Fruit fly (Drosophila melanogaster) whole organism, embryonic: ENCODE measurements around the gene Sec61alpha.

Source experiments
- Atf3 ChIP-seq: fragments of 200-800 bp; sonication (Bioruptor generic); optimal IDR thresholded peaks from 3 replicates; lab custom pipeline; 2016; ENCODE audit warnings: missing biosample characterization, missing genetic modification characterization
- CG10366 ChIP-seq: fragments of 200-800 bp; sonication (Bioruptor generic); IDR thresholded peaks from 2 replicates; pipeline ENCODE4 v1.3.6; 2022; ENCODE audit warnings: missing biosample characterization, missing genetic modification characterization
- CG12104 ChIP-seq: fragments of 200-800 bp; sonication (Bioruptor generic); optimal IDR thresholded peaks from 3 replicates; lab custom pipeline; 2016; ENCODE audit warnings: missing biosample characterization, missing genetic modification characterization
- CG12659 ChIP-seq: fragments of 200-800 bp; sonication (Bioruptor generic); optimal IDR thresholded peaks from 3 replicates; lab custom pipeline; 2017; ENCODE audit warnings: mild to moderate bottlenecking, missing biosample characterization, missing genetic modification reagents, missing genetic modification characterization
- CG17829 ChIP-seq: fragments of 200-800 bp; optimal IDR thresholded peaks from 2 replicates; lab custom pipeline; 2019; ENCODE audit warnings: missing biosample characterization, mild to moderate bottlenecking, missing genetic modification characterization, moderate library complexity
- CG18476 ChIP-seq: fragments of 200-800 bp; sonication (Bioruptor generic); optimal IDR thresholded peaks from 2 replicates; lab custom pipeline; 2016; ENCODE audit warnings: missing biosample characterization, mild to moderate bottlenecking, missing genetic modification characterization
- CG18764 ChIP-seq: fragments of 200-800 bp; sonication (Bioruptor generic); optimal IDR thresholded peaks from 3 replicates; lab custom pipeline; 2016; ENCODE audit warnings: missing biosample characterization, missing genetic modification characterization
- CG31224 ChIP-seq: fragments of 200-800 bp; sonication (Bioruptor generic); IDR thresholded peaks from 2 replicates; pipeline ENCODE4 v1.3.6; 2022; ENCODE audit warnings: missing biosample characterization, missing genetic modification characterization
- CG31441 ChIP-seq: fragments of 200-800 bp; sonication (Bioruptor generic); IDR thresholded peaks from 2 replicates; pipeline ENCODE4 v1.3.6; 2022; ENCODE audit warnings: missing biosample characterization, missing genetic modification characterization
- CG34422 ChIP-seq: fragments of 200-800 bp; sonication (Bioruptor generic); IDR thresholded peaks from 3 replicates; pipeline ENCODE4 v1.3.6; 2022; ENCODE audit warnings: missing biosample characterization, missing genetic modification characterization
- CG3726 ChIP-seq: fragments of 200-800 bp; sonication (Bioruptor generic); IDR thresholded peaks from 3 replicates; pipeline ENCODE4, ENCODE4 v1.3.6; 2022; ENCODE audit warnings: missing biosample characterization, missing genetic modification characterization
- CG42726 ChIP-seq: fragments of 200-800 bp; sonication (Bioruptor generic); IDR thresholded peaks from 2 replicates; pipeline ENCODE4 v1.3.6; 2022; ENCODE audit warnings: missing biosample characterization, missing genetic modification characterization; ENCODE audit not compliant: partially characterized antibody
- CG4707 ChIP-seq: fragments of 200-800 bp; sonication (Bioruptor generic); optimal IDR thresholded peaks from 2 replicates; lab custom pipeline; 2018; ENCODE audit warnings: missing biosample characterization, mild to moderate bottlenecking, missing genetic modification characterization, moderate library complexity
- CG4854 ChIP-seq: fragments of 200-800 bp; sonication (Bioruptor generic); optimal IDR thresholded peaks from 2 replicates; lab custom pipeline; 2016; ENCODE audit warnings: missing biosample characterization, missing genetic modification characterization, inconsistent platforms
- CG8478 ChIP-seq: fragments of >200 bp; optimal IDR thresholded peaks from 2 replicates; lab custom pipeline; 2018
- CG8944 ChIP-seq: fragments of 200-800 bp; sonication (Bioruptor generic); optimal IDR thresholded peaks from 3 replicates; lab custom pipeline; 2016; ENCODE audit warnings: missing biosample characterization, missing genetic modification characterization
- CG9609 ChIP-seq: fragments of 200-800 bp; sonication (Bioruptor generic); optimal IDR thresholded peaks from 3 replicates; lab custom pipeline; 2016; ENCODE audit warnings: missing biosample characterization, missing genetic modification characterization
- CG9876 ChIP-seq: fragments of 200-800 bp; sonication (Bioruptor generic); optimal IDR thresholded peaks from 2 replicates; lab custom pipeline; 2016; ENCODE audit warnings: missing biosample characterization, missing genetic modification characterization
- CG9932 ChIP-seq: fragments of 200-800 bp; sonication (Bioruptor generic); IDR thresholded peaks from 2 replicates; pipeline ENCODE4 v1.3.6; 2022; ENCODE audit warnings: missing biosample characterization, missing genetic modification characterization
- D19A ChIP-seq: fragments of 200-800 bp; optimal IDR thresholded peaks from 3 replicates; lab custom pipeline; 2019; ENCODE audit warnings: missing biosample characterization, mild to moderate bottlenecking, missing genetic modification characterization, moderate library complexity
- Doc2 ChIP-seq: fragments of 200-800 bp; sonication (Bioruptor generic); IDR thresholded peaks from 2 replicates; pipeline ENCODE4 v1.3.6; 2022; ENCODE audit warnings: missing biosample characterization, missing genetic modification characterization
- Doc3 ChIP-seq: fragments of 200-800 bp; sonication (Bioruptor generic); IDR thresholded peaks from 3 replicates; pipeline ENCODE4 v1.3.6; 2022; ENCODE audit warnings: missing biosample characterization, missing genetic modification characterization; ENCODE audit not compliant: partially characterized antibody
- HLHmδ ChIP-seq: fragments of 200-800 bp; sonication (Bioruptor generic); optimal IDR thresholded peaks from 2 replicates; lab custom pipeline; 2018; ENCODE audit warnings: missing biosample characterization, mild to moderate bottlenecking, missing genetic modification characterization, moderate library complexity
- HmgZ ChIP-seq: fragments of 200-800 bp; sonication (Bioruptor generic); optimal IDR thresholded peaks from 2 replicates; lab custom pipeline; 2018; ENCODE audit warnings: missing biosample characterization, mild to moderate bottlenecking, missing genetic modification characterization
- Hmx ChIP-seq: fragments of 200-800 bp; sonication (Bioruptor generic); optimal IDR thresholded peaks from 2 replicates; lab custom pipeline; 2016; ENCODE audit warnings: missing biosample characterization, missing genetic modification characterization
- Max ChIP-seq: fragments of 200-800 bp; sonication (Bioruptor generic); optimal IDR thresholded peaks from 2 replicates; lab custom pipeline; 2016; ENCODE audit warnings: missing biosample characterization, mild to moderate bottlenecking, missing genetic modification characterization
- Poxn ChIP-seq: fragments of 200-800 bp; sonication (Bioruptor generic); IDR thresholded peaks from 2 replicates; pipeline ENCODE4 v1.3.6; 2022; ENCODE audit warnings: missing biosample characterization, missing genetic modification characterization
- Rfx ChIP-seq: fragments of 200-800 bp; sonication (Bioruptor generic); IDR thresholded peaks from 2 replicates; pipeline ENCODE4 v1.3.6; 2022; ENCODE audit warnings: missing biosample characterization, missing genetic modification characterization
- ac ChIP-seq: fragments of 200-800 bp; sonication (Bioruptor generic); optimal IDR thresholded peaks from 3 replicates; lab custom pipeline; 2017; ENCODE audit warnings: missing biosample characterization, mild to moderate bottlenecking, missing genetic modification characterization
- ato ChIP-seq: fragments of 200-800 bp; sonication (Bioruptor generic); IDR thresholded peaks from 2 replicates; pipeline ENCODE4 v1.3.6; 2022; ENCODE audit warnings: missing biosample characterization, missing genetic modification characterization; ENCODE audit not compliant: partially characterized antibody
- dan ChIP-seq: fragments of 200-800 bp; sonication (Bioruptor generic); IDR thresholded peaks from 2 replicates; pipeline ENCODE4 v1.3.6; 2022; ENCODE audit warnings: missing biosample characterization, missing genetic modification characterization
- esg ChIP-seq: fragments of 200-800 bp; sonication (Bioruptor generic); conservative IDR thresholded peaks from 2 replicates; pipeline ENCODE4 v1.3.6; 2022; ENCODE audit warnings: missing biosample characterization, missing genetic modification characterization
- gce ChIP-seq: fragments of 200-800 bp; sonication (Bioruptor generic); IDR thresholded peaks from 3 replicates; pipeline ENCODE4 v1.3.6; 2022; ENCODE audit warnings: missing biosample characterization, missing genetic modification characterization
- gcm ChIP-seq: fragments of 200-800 bp; sonication (Bioruptor generic); optimal IDR thresholded peaks from 2 replicates; lab custom pipeline; 2019; ENCODE audit warnings: missing biosample characterization, mild to moderate bottlenecking, missing genetic modification characterization, moderate library complexity
- grau ChIP-seq: fragments of 200-800 bp; optimal IDR thresholded peaks from 3 replicates; lab custom pipeline; 2019; ENCODE audit warnings: missing biosample characterization, mild to moderate bottlenecking, missing genetic modification characterization, moderate library complexity
- gro ChIP-seq: fragments of 200-800 bp; sonication (Bioruptor generic); optimal IDR thresholded peaks from 2 replicates; lab custom pipeline; 2016; ENCODE audit warnings: missing biosample characterization, missing genetic modification characterization
- gsb-n ChIP-seq: fragments of 200-800 bp; sonication (Bioruptor generic); optimal IDR thresholded peaks from 3 replicates; lab custom pipeline; 2018; ENCODE audit warnings: missing biosample characterization, mild to moderate bottlenecking, missing genetic modification characterization
- hbn ChIP-seq: fragments of 200-800 bp; sonication (Bioruptor generic); IDR thresholded peaks from 2 replicates; pipeline ENCODE4 v1.3.6; 2022; ENCODE audit warnings: missing biosample characterization, missing genetic modification characterization; ENCODE audit not compliant: partially characterized antibody
- hkb ChIP-seq, 2 experiments: fragments of 200-800 bp in 1 of 2; fragments of >200 bp in 1 of 2; sonication (Bioruptor generic) in 1 of 2; IDR thresholded peaks in 1 of 2; optimal IDR thresholded peaks in 1 of 2; 2 replicates each; pipeline versions ENCODE4 v1.3.6 to Lab custom; 2017 to 2022; ENCODE audit warnings: missing biosample characterization in 1 of 2, missing genetic modification characterization in 1 of 2
- kah ChIP-seq: fragments of 200-800 bp; sonication (Bioruptor generic); optimal IDR thresholded peaks from 2 replicates; lab custom pipeline; 2018; ENCODE audit warnings: missing biosample characterization, mild to moderate bottlenecking, missing genetic modification characterization
- ken ChIP-seq: fragments of 200-800 bp; sonication (Bioruptor generic); IDR thresholded peaks from 3 replicates; pipeline ENCODE4 v1.3.6; 2022; ENCODE audit warnings: missing biosample characterization, missing genetic modification characterization
- lmd ChIP-seq: fragments of 200-800 bp; sonication (Bioruptor generic); IDR thresholded peaks from 2 replicates; pipeline ENCODE4 v1.3.6; 2022; ENCODE audit warnings: missing biosample characterization, missing genetic modification characterization
- lola ChIP-seq, 3 experiments: fragments of >200 bp in 2 of 3; fragments of 200-800 bp in 1 of 3; sonication (Bioruptor generic) in 1 of 3; optimal IDR thresholded peaks; 2 replicates each; lab custom pipeline; 2017 to 2019; ENCODE audit warnings: missing biosample characterization in 3 of 3, missing genetic modification characterization in 3 of 3, mild to moderate bottlenecking in 1 of 3, moderate library complexity in 1 of 3
- psq ChIP-seq: fragments of 200-800 bp; sonication (Bioruptor generic); optimal IDR thresholded peaks from 2 replicates; lab custom pipeline; 2017; ENCODE audit warnings: missing biosample characterization, missing genetic modification characterization
- so ChIP-seq: fragments of 200-800 bp; sonication (Bioruptor generic); IDR thresholded peaks from 3 replicates; pipeline ENCODE4 v1.3.6; 2022; ENCODE audit warnings: missing biosample characterization, missing genetic modification characterization
- sob ChIP-seq: fragments of 200-800 bp; sonication (Bioruptor generic); IDR thresholded peaks from 2 replicates; pipeline ENCODE4 v1.3.6; 2022; ENCODE audit warnings: missing biosample characterization, missing genetic modification characterization
- stwl ChIP-seq: fragments of 200-800 bp; sonication (Bioruptor generic); optimal IDR thresholded peaks from 3 replicates; lab custom pipeline; 2018; ENCODE audit warnings: missing biosample characterization, mild to moderate bottlenecking, missing genetic modification characterization, moderate library complexity
- vnd ChIP-seq: fragments of 200-800 bp; sonication (Bioruptor generic); IDR thresholded peaks from 3 replicates; pipeline ENCODE4 v1.3.6; 2022; ENCODE audit warnings: missing biosample characterization, missing genetic modification characterization; ENCODE audit not compliant: partially characterized antibody

Sec61alpha gene

DNA sequence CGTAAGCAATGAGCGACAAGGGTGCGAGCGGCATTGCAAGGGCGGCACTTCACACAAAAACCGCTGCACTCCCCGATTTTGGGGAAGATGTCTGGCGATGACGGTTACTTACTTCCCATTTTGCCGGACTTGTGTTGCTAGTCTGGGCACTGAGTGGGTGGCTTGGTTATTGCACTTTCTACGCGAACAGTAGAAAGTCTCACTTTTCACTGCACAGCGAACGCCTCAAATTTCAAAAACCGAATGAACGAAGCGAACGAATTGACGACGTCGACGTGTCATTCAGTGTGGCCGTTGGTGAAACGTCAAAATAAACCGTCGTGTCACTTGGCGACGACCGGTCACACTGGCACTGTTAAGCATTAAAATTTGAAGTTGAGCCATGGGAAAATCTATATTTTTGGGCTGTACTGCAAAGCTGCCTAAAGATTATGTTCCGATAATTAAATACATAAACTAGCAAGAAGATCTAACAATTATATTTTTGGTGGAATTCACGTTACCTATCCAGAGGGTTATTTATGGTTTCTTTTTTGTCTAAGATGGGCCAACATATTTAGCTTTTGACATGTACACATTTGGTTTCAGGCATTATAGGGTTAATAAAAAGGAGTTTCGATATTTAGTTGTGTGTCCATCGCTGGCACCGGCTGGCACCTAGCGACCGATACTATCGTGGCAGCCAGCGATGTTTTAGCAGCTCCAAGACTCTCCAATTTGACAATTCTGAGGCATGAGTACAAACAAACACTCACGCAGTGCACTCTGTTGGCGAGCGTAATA lies at the start of gene Sec61alpha, which contains the start of gene Daxx:
TSS of gene Sec61alpha (minus strand) at position 364 of the 783 bp plus-strand sequence.
TSS of gene Daxx (plus strand) at position 718 of the 783 bp plus-strand sequence.
- TF ChIP-seq ato (peak; percentile 100), CG18764 (GFP tag; lab: Kevin White, UChicago) (peak; percentile 70), hkb (optimal IDR thresholded peaks at IDR 0.05; lab: Kevin White, UChicago) (peak; percentile 61), hkb (GFP tag; IDR thresholded peaks at IDR 0.05; lab: Robert Waterston, UW) (peak; percentile 81), gce (GFP tag; lab: Robert Waterston, UW) (peak; percentile 50; the same call in 1 of the 3 replicates), CG4854 (GFP tag; lab: Kevin White, UChicago) (peak; percentile 64), CG18476 (GFP tag; lab: Kevin White, UChicago) (peak; percentile 77), ken (GFP tag; lab: Robert Waterston, UW) (peak; percentile 83), gro (GFP tag; lab: Kevin White, UChicago) (peak; percentile 82), esg (GFP tag; lab: Robert Waterston, UW) (peak; percentile 86), lmd (GFP tag; lab: Robert Waterston, UW) (peak; percentile 87), CG31441 (GFP tag; lab: Robert Waterston, UW) (peak; percentile 67; the same call in 1 of the 2 replicates), Poxn (GFP tag; lab: Robert Waterston, UW) (peak; percentile 75; the same call in 1 of the 2 replicates), psq (GFP tag; lab: Kevin White, UChicago) (peak; percentile 47), CG9609 (GFP tag; lab: Kevin White, UChicago) (peak; percentile 89), Atf3 (GFP tag; lab: Kevin White, UChicago) (peak; percentile 84), Hmx (GFP tag; lab: Kevin White, UChicago) (peak; percentile 13), Max (GFP tag; lab: Kevin White, UChicago) (peak; percentile 46), Doc2 (GFP tag; lab: Robert Waterston, UW) (peak; percentile 63; the same call in 1 of the 2 replicates), HLHmδ (GFP tag; lab: Kevin White, UChicago) (peak; percentile 79), CG42726 (GFP tag; lab: Robert Waterston, UW) (peak; percentile 100), CG17829 (tag; lab: Kevin White, UChicago) (peak; percentile 83), grau (tag; lab: Kevin White, UChicago) (peak; percentile 82), Doc3 (GFP tag; lab: Robert Waterston, UW) (peak; percentile 97), dan (no peak), CG9932 (peak; percentile 96), kah (GFP tag; lab: Kevin White, UChicago) (peak; percentile 37), sob (GFP tag; lab: Robert Waterston, UW) (peak; percentile 88), D19A (tag; lab: Kevin White, UChicago) (peak; percentile 63), CG31224 (GFP tag; lab: Robert Waterston, UW) (peak; percentile 72), CG8944 (GFP tag; lab: Kevin White, UChicago) (peak; percentile 90), hbn (peak; percentile 98), CG4707 (GFP tag; lab: Kevin White, UChicago) (no peak), CG10366 (GFP tag; lab: Robert Waterston, UW) (peak; percentile 82), ac (GFP tag; lab: Kevin White, UChicago) (peak; percentile 5), Rfx (GFP tag; lab: Robert Waterston, UW) (peak; percentile 93), gsb-n (tag; lab: Kevin White, UChicago) (peak; percentile 38), gcm (peak; percentile 65), CG9876 (peak; percentile 85), CG34422 (GFP tag; lab: Robert Waterston, UW) (peak; percentile 64), lola (GFP tag; optimal IDR thresholded peaks at IDR 0.05; lab: Kevin White, UChicago) (peak in 1 of 3 experiments; percentile 67), CG3726 (peak; percentile 74; the same call in 2 of the 3 replicates), so (0 out of 3 replicates have a peak, but pooled peaks have one; percentile 10), CG8478 (no peak), vnd (GFP tag; lab: Robert Waterston, UW) (peak; percentile 100), stwl (peak; percentile 71), HmgZ (tag; lab: Kevin White, UChicago) (peak; percentile 80), CG12659 (GFP tag; lab: Kevin White, UChicago) (peak; percentile 85), CG12104 (peak; percentile 70)
